Fruit fly (Drosophila melanogaster) whole organism, pupa: Measurements from ENCODE around the gene CG15533.

Experiments
- CG10348 ChIP-seq: fragments of 200-800 bp; sonication (Bioruptor generic); IDR thresholded peaks from 2 replicates; pipeline ENCODE4 v1.3.6; 2022; ENCODE audit warnings: missing biosample characterization, missing genetic modification characterization
- CG12605 ChIP-seq: fragments of 200-800 bp; sonication (Bioruptor generic); IDR thresholded peaks from 2 replicates; pipeline ENCODE4 v1.3.6; 2022; ENCODE audit warnings: missing biosample characterization, missing genetic modification characterization
- CG14655 ChIP-seq: fragments of 200-800 bp; sonication (Bioruptor generic); optimal IDR thresholded peaks from 3 replicates; lab custom pipeline; 2017; ENCODE audit warnings: mild to moderate bottlenecking, missing biosample characterization, missing genetic modification reagents, missing genetic modification characterization
- CG4496 ChIP-seq: fragments of 200-800 bp; sonication (Bioruptor generic); IDR thresholded peaks from 3 replicates; pipeline ENCODE4 v1.3.6; 2022; ENCODE audit warnings: missing biosample characterization, missing genetic modification characterization
- CG8301 ChIP-seq: fragments of 200-800 bp; sonication (Bioruptor generic); optimal IDR thresholded peaks from 2 replicates; lab custom pipeline; 2018; ENCODE audit warnings: missing biosample characterization, mild to moderate bottlenecking, missing genetic modification characterization
- EcR ChIP-seq: fragments of 200-800 bp; sonication (Bioruptor generic); optimal IDR thresholded peaks from 3 replicates; lab custom pipeline; 2019; ENCODE audit warnings: missing biosample characterization, missing genetic modification characterization, mild to moderate bottlenecking, moderate library complexity, missing genetic modification reagents
- fd96Ca ChIP-seq: fragments of 200-800 bp; sonication (Bioruptor generic); IDR thresholded peaks from 3 replicates; pipeline ENCODE4 v1.3.6; 2022; ENCODE audit warnings: missing biosample characterization, missing genetic modification characterization
- rn ChIP-seq: fragments of 200-800 bp; sonication (Bioruptor generic); IDR thresholded peaks from 2 replicates; pipeline ENCODE4 v1.3.6; 2022; ENCODE audit warnings: missing biosample characterization, missing genetic modification characterization

DNA sequence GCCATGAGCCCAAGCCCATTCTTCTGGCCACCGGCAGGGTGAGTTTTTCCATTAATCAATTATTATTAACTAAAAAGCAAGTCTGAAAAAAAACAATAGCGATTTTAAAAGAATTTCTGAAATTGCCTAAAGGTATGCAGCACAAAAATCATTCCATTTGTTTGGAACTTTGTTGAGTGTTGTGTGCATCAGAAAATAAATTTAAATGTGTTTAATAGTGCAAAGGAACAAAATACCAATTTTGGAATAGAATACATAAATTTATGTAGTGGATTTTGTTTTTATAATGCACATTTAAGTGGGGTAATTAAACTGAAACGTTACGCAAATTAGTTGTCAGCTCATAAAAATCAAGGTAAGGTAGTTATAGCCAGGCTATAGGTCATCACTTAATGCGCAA lies 35.6 kb downstream of the CG15533 start:
- TF ChIP-seq fd96Ca (GFP tag; lab: Robert Waterston, UW): no peak
- TF ChIP-seq CG14655: no peak
- no peak for TF ChIP-seq CG4496
- no peak for TF ChIP-seq CG12605 (GFP tag; lab: Robert Waterston, UW)
- TF ChIP-seq EcR: no peak
- no peak for TF ChIP-seq CG8301
- TF ChIP-seq CG10348 (GFP tag; lab: Robert Waterston, UW): no peak
- no peak for TF ChIP-seq rn
